Fruit fly (Drosophila melanogaster) whole organism, adult: ENCODE data around the gene CG7548.
"Not testable (repeated sequence)": the region's sequence is repeated elsewhere in the genome, so short reads cannot be mapped to it uniquely, and the experiment has no call there.

ENCODE experiments used
- CG11617 ChIP-seq: fragments of 200-800 bp; sonication (Bioruptor generic); optimal IDR thresholded peaks from 2 replicates; lab custom pipeline; 2017; ENCODE audit warnings: mild to moderate bottlenecking, missing biosample characterization, missing genetic modification reagents, missing genetic modification characterization
- CG12768 ChIP-seq: fragments of 200-800 bp; sonication (Bioruptor generic); optimal IDR thresholded peaks from 2 replicates; lab custom pipeline; 2017; ENCODE audit warnings: missing biosample characterization, missing genetic modification characterization, mild to moderate bottlenecking, moderate library complexity, missing genetic modification reagents
- CG14711 ChIP-seq: fragments of 200-800 bp; sonication (Bioruptor generic); optimal IDR thresholded peaks from 2 replicates; lab custom pipeline; 2018; ENCODE audit warnings: missing biosample characterization, mild to moderate bottlenecking, missing genetic modification characterization, moderate library complexity
- CG33017 ChIP-seq: fragments of 200-800 bp; sonication (Bioruptor generic); optimal IDR thresholded peaks from 2 replicates; lab custom pipeline; 2018; ENCODE audit warnings: missing biosample characterization, mild to moderate bottlenecking, missing genetic modification characterization, moderate library complexity
- CG5204 ChIP-seq: fragments of 200-800 bp; sonication (Bioruptor generic); optimal IDR thresholded peaks from 2 replicates; lab custom pipeline; 2016; ENCODE audit warnings: missing biosample characterization, missing genetic modification characterization
- CG7045 ChIP-seq: fragments of 200-800 bp; sonication (Bioruptor generic); optimal IDR thresholded peaks from 2 replicates; lab custom pipeline; 2017; ENCODE audit warnings: missing biosample characterization, mild to moderate bottlenecking, missing genetic modification characterization
- CG7101 ChIP-seq: fragments of 200-800 bp; sonication (Bioruptor generic); optimal IDR thresholded peaks from 2 replicates; lab custom pipeline; 2018; ENCODE audit warnings: missing biosample characterization, mild to moderate bottlenecking, missing genetic modification characterization, moderate library complexity
- Clk ChIP-seq: fragments of 200-800 bp; sonication (Bioruptor generic); optimal IDR thresholded peaks from 2 replicates; lab custom pipeline; 2017; ENCODE audit warnings: missing biosample characterization, missing genetic modification characterization
- Crg-1 ChIP-seq: fragments of 200-800 bp; sonication (Bioruptor generic); optimal IDR thresholded peaks from 2 replicates; lab custom pipeline; 2016; ENCODE audit warnings: missing biosample characterization, missing genetic modification characterization
- Hr96 ChIP-seq: fragments of 200-800 bp; sonication (Bioruptor generic); optimal IDR thresholded peaks from 2 replicates; lab custom pipeline; 2016; ENCODE audit warnings: missing biosample characterization, missing genetic modification characterization
- Mnt ChIP-seq: fragments of 200-800 bp; sonication (Bioruptor generic); optimal IDR thresholded peaks from 2 replicates; lab custom pipeline; 2016; ENCODE audit warnings: missing biosample characterization, mild to moderate bottlenecking, missing genetic modification characterization
- bab1 ChIP-seq: fragments of 200-800 bp; sonication (Bioruptor generic); optimal IDR thresholded peaks from 3 replicates; lab custom pipeline; 2019; ENCODE audit warnings: missing biosample characterization, mild to moderate bottlenecking, missing genetic modification characterization, moderate library complexity
- cic ChIP-seq: fragments of 200-800 bp; sonication (Bioruptor generic); optimal IDR thresholded peaks from 2 replicates; lab custom pipeline; 2017; ENCODE audit warnings: missing biosample characterization, mild to moderate bottlenecking, missing genetic modification characterization, moderate library complexity
- cnc ChIP-seq, 2 experiments: fragments of >200 bp; optimal IDR thresholded peaks; 2 replicates each; lab custom pipeline; 2017
- kay ChIP-seq: fragments of 200-800 bp; sonication (Bioruptor generic); peaks from one replicate; lab custom pipeline; 2016; ENCODE audit warnings: missing biosample characterization, missing genetic modification characterization, borderline replicate concordance
- ovo ChIP-seq: fragments of 200-800 bp; sonication (Bioruptor generic); optimal IDR thresholded peaks from 2 replicates; lab custom pipeline; 2016; ENCODE audit warnings: missing biosample characterization, missing genetic modification characterization
- pad ChIP-seq: fragments of 200-800 bp; sonication (Bioruptor generic); optimal IDR thresholded peaks from 3 replicates; lab custom pipeline; 2017; ENCODE audit warnings: missing biosample characterization, missing genetic modification characterization, mild to moderate bottlenecking, moderate library complexity, missing genetic modification reagents
- tj ChIP-seq: fragments of 200-800 bp; sonication (Bioruptor generic); optimal IDR thresholded peaks from 3 replicates; lab custom pipeline; 2017; ENCODE audit warnings: missing biosample characterization, mild to moderate bottlenecking, missing genetic modification characterization, moderate library complexity
- toe ChIP-seq: fragments of 200-800 bp; sonication (Bioruptor generic); optimal IDR thresholded peaks from 2 replicates; lab custom pipeline; 2016; ENCODE audit warnings: missing biosample characterization, missing genetic modification characterization

The CG7548 gene

dm6 chr3L:7527661-7528379 is 21.8 kb upstream of the CG7548 start:
- TF ChIP-seq kay (GFP tag; lab: Kevin White, UChicago) (peak; percentile 82), CG11617 (GFP tag; lab: Kevin White, UChicago) (no peak)

- TF ChIP-seq kay (GFP tag; lab: Kevin White, UChicago) = peak; percentile 16
- no peak for TF ChIP-seq cic (GFP tag; lab: Kevin White, UChicago)
- no peak for TF ChIP-seq pad (GFP tag; lab: Kevin White, UChicago)
- TF ChIP-seq CG14711 = no peak
- no peak for TF ChIP-seq CG12768
Measured at dm6 chr3L:7521847-7522246, 15.8 kb upstream of the CG7548 start.

- TF ChIP-seq bab1 (GFP tag; lab: Kevin White, UChicago) (no peak), cic (GFP tag; lab: Kevin White, UChicago) (peak; percentile 78)
Measured at dm6 chr3L:7520619-7521018, 14.6 kb upstream of the CG7548 start.

- TF ChIP-seq pad (GFP tag; lab: Kevin White, UChicago) (no peak), Crg-1 (GFP tag; lab: Kevin White, UChicago) (no peak), kay (GFP tag; lab: Kevin White, UChicago) (no peak), CG11617 (GFP tag; lab: Kevin White, UChicago) (no peak), CG5204 (no peak), CG7045 (GFP tag; lab: Kevin White, UChicago) (no peak), Clk (GFP tag; lab: Kevin White, UChicago) (no peak), CG33017 (tag; lab: Kevin White, UChicago) (no peak)
Measured at dm6 chr3L:7519219-7519618, 13.2 kb upstream of the CG7548 start.

dm6 chr3L:7518351-7519102 is 12.5 kb upstream of the CG7548 start, which contains the start of gene ltl:
Gene ltl, plus strand, starts transcription at chr3L:7518997.
- no peak for TF ChIP-seq CG12768
- no peak for TF ChIP-seq toe (GFP tag; lab: Kevin White, UChicago)
- TF ChIP-seq cic (GFP tag; lab: Kevin White, UChicago) = peak; percentile 18
- TF ChIP-seq Mnt = no peak
- no peak for TF ChIP-seq bab1 (GFP tag; lab: Kevin White, UChicago)

dm6 chr3L:7510414-7511384 is 4.7 kb upstream of the CG7548 start, which contains the start of gene CG7546:
Gene CG7546, plus strand, starts transcription at chr3L:7510986.
- TF ChIP-seq toe (GFP tag; lab: Kevin White, UChicago) (no peak), Mnt (peak; percentile 68), tj (GFP tag; lab: Kevin White, UChicago) (peak; percentile 82), bab1 (GFP tag; lab: Kevin White, UChicago) (peak; percentile 25), Hr96 (GFP tag; lab: Kevin White, UChicago) (peak; percentile 23), cnc (optimal IDR thresholded peaks at IDR 0.05; lab: Kevin White, UChicago) (no peak), Crg-1 (GFP tag; lab: Kevin White, UChicago) (no peak), CG7101 (tag; lab: Kevin White, UChicago) (no peak), CG14711 (peak; percentile 64), CG33017 (tag; lab: Kevin White, UChicago) (peak; percentile 13), CG5204 (peak; percentile 50), ovo (GFP tag; lab: Kevin White, UChicago) (peak; percentile 45), pad (GFP tag; lab: Kevin White, UChicago) (peak; percentile 43), cic (GFP tag; lab: Kevin White, UChicago) (peak; percentile 12)

- TF ChIP-seq CG12768; tj (GFP tag; lab: Kevin White, UChicago); pad (GFP tag; lab: Kevin White, UChicago): not testable (repeated sequence)
Measured at dm6 chr3L:7498731-7499130, 7.3 kb downstream of the CG7548 start, which contains the start of gene CG8539. Gene CG8539, minus strand, starts transcription at chr3L:7498831.
